Fruit fly (Drosophila melanogaster) whole organism, larva: Measurements from ENCODE around the gene Lim3.

Experiments
- noc ChIP-seq: fragments of 200-800 bp; sonication (Bioruptor generic); optimal IDR thresholded peaks from 3 replicates; lab custom pipeline; 2019; ENCODE audit warnings: missing biosample characterization, mild to moderate bottlenecking, missing genetic modification characterization, moderate library complexity

Lim3 gene

dm6 chr2L:19109625-19110204 lies 1.5 kb upstream of the Lim3 start, which contains the start of gene amd:
Gene amd (plus strand): TSS chr2L:19110154.
- no peak for TF ChIP-seq noc (tag; lab: Kevin White, UChicago)

- TF ChIP-seq noc (tag; lab: Kevin White, UChicago) = no peak
These were observed 2.0 kb downstream of the Lim3 start for dm6 chr2L:19106235-19106634.

dm6 chr2L:19104383-19104782 lies 3.8 kb downstream of the Lim3 start:
- no peak for TF ChIP-seq noc (tag; lab: Kevin White, UChicago)

dm6 chr2L:19103176-19103921 lies 4.9 kb downstream of the Lim3 start:
- TF ChIP-seq noc (tag; lab: Kevin White, UChicago) = no peak

dm6 chr2L:19101744-19102143 lies 6.5 kb downstream of the Lim3 start, which contains the start of the genes CG17344 and CG43731:
Gene CG17344 (plus strand): TSS chr2L:19102044.
Gene CG43731 (plus strand): TSS chr2L:19102044.
- TF ChIP-seq noc (tag; lab: Kevin White, UChicago) = no peak

- TF ChIP-seq noc (tag; lab: Kevin White, UChicago) = no peak
These were observed 9.6 kb downstream of the Lim3 start for dm6 chr2L:19098668-19099067.

dm6 chr2L:19097374-19097773 lies 10.9 kb downstream of the Lim3 start:
- no peak for TF ChIP-seq noc (tag; lab: Kevin White, UChicago)

- TF ChIP-seq noc (tag; lab: Kevin White, UChicago) = no peak
These were observed 11.9 kb downstream of the Lim3 start for dm6 chr2L:19096361-19096760.

dm6 chr2L:19093868-19094267 lies 14.4 kb downstream of the Lim3 start:
- no peak for TF ChIP-seq noc (tag; lab: Kevin White, UChicago)

dm6 chr2L:19089385-19089784 lies 18.8 kb downstream of the Lim3 start:
- no peak for TF ChIP-seq noc (tag; lab: Kevin White, UChicago)

- no peak for TF ChIP-seq noc (tag; lab: Kevin White, UChicago)
These were observed 19.3 kb downstream of the Lim3 start for dm6 chr2L:19088895-19089294.

dm6 chr2L:19083320-19083764 lies 24.9 kb downstream of the Lim3 start:
- no peak for TF ChIP-seq noc (tag; lab: Kevin White, UChicago)

dm6 chr2L:19079742-19080141 lies 28.5 kb downstream of the Lim3 start:
- TF ChIP-seq noc (tag; lab: Kevin White, UChicago) = no peak

dm6 chr2L:19078928-19079327 lies 29.3 kb downstream of the Lim3 start, which contains the start of gene CG10700:
Gene CG10700 (minus strand): TSS chr2L:19079028.
- no peak for TF ChIP-seq noc (tag; lab: Kevin White, UChicago)

dm6 chr2L:19074099-19074828 lies 34.0 kb downstream of the Lim3 start, which contains the start of gene CG17572:
Gene CG17572 (minus strand): TSS chr2L:19074149.
- no peak for TF ChIP-seq noc (tag; lab: Kevin White, UChicago)

- TF ChIP-seq noc (tag; lab: Kevin White, UChicago) = no peak
These were observed 36.5 kb downstream of the Lim3 start for dm6 chr2L:19071713-19072112.
